Fruit fly (Drosophila melanogaster): Measurements from ENCODE around the gene Vml.

Vml gene

dm6 chrX:2321900-2322555, 46.4 kb downstream of the Vml start:
- TF ChIP-seq D1 (tag; optimal IDR thresholded peaks at IDR 0.05) = peak; percentile 50
- peak; percentile 79 for TF ChIP-seq fd96Ca (GFP tag; IDR thresholded peaks at IDR 0.05)
- TF ChIP-seq Pif1B (GFP tag; optimal IDR thresholded peaks at IDR 0.05) = peak; percentile 82
- TF ChIP-seq CG12605 (GFP tag; IDR thresholded peaks at IDR 0.05) = peak; percentile 73
- TF ChIP-seq EcR (GFP tag; optimal IDR thresholded peaks at IDR 0.05) = peak; percentile 14
- TF ChIP-seq CG10348 (GFP tag; IDR thresholded peaks at IDR 0.05) = no peak
- TF ChIP-seq CG17806 (tag; optimal IDR thresholded peaks at IDR 0.05) = peak; percentile 85
- peak; percentile 84 for TF ChIP-seq gl (tag; optimal IDR thresholded peaks at IDR 0.05)
- TF ChIP-seq CG4496 (GFP tag; IDR thresholded peaks at IDR 0.05) = peak; percentile 88
- peak; percentile 92 for TF ChIP-seq Snoo (tag; optimal IDR thresholded peaks at IDR 0.05)
- TF ChIP-seq CG8159 (tag; optimal IDR thresholded peaks at IDR 0.05) = peak; percentile 82
- TF ChIP-seq CG9948 (tag; optimal IDR thresholded peaks at IDR 0.05) = peak; percentile 83
- peak; percentile 80 for TF ChIP-seq CG13204 (GFP tag; optimal IDR thresholded peaks at IDR 0.05)
- TF ChIP-seq Pif1A (GFP tag; optimal IDR thresholded peaks at IDR 0.05) = peak; percentile 77
- peak; percentile 51; the same call in 1 of the 2 replicates for TF ChIP-seq rn (GFP tag; IDR thresholded peaks at IDR 0.05)
- TF ChIP-seq CG32121 (GFP tag; IDR thresholded peaks at IDR 0.05) = no peak
- peak; percentile 81 for TF ChIP-seq CG34367 (tag; optimal IDR thresholded peaks at IDR 0.05)
- TF ChIP-seq CG15710 (tag; optimal IDR thresholded peaks at IDR 0.05) = peak; percentile 92
- peak; percentile 76 for TF ChIP-seq CG14655 (GFP tag; optimal IDR thresholded peaks at IDR 0.05)
- TF ChIP-seq CG8301 (tag; optimal IDR thresholded peaks at IDR 0.05) = peak; percentile 55
- TF ChIP-seq Ets98B (GFP tag; IDR thresholded peaks at IDR 0.05) = peak; percentile 38; the same call in 1 of the 2 replicates

dm6 chrX:2323661-2324293, 48.2 kb downstream of the Vml start:
- no peak for TF ChIP-seq CG32121 (GFP tag; IDR thresholded peaks at IDR 0.05)
- peak; percentile 91 for TF ChIP-seq CG13204 (GFP tag; optimal IDR thresholded peaks at IDR 0.05)
- TF ChIP-seq CG9948 (tag; optimal IDR thresholded peaks at IDR 0.05) = no peak
- peak; percentile 58 for TF ChIP-seq EcR (GFP tag; optimal IDR thresholded peaks at IDR 0.05)
- 0 out of 3 replicates have a peak, but pooled peaks have one; percentile 9 for TF ChIP-seq CG4496 (GFP tag; IDR thresholded peaks at IDR 0.05)
- no peak for TF ChIP-seq fd96Ca (GFP tag; IDR thresholded peaks at IDR 0.05)
- no peak for TF ChIP-seq gl (tag; optimal IDR thresholded peaks at IDR 0.05)
- TF ChIP-seq CG17806 (tag; optimal IDR thresholded peaks at IDR 0.05) = no peak

- TF ChIP-seq rn (GFP tag; IDR thresholded peaks at IDR 0.05) = no peak
- no peak for TF ChIP-seq gl (tag; optimal IDR thresholded peaks at IDR 0.05)
- no peak for TF ChIP-seq CG10348 (GFP tag; IDR thresholded peaks at IDR 0.05)
- no peak for TF ChIP-seq CG34367 (tag; optimal IDR thresholded peaks at IDR 0.05)
- no peak for TF ChIP-seq CG32121 (GFP tag; IDR thresholded peaks at IDR 0.05)
- TF ChIP-seq Ets98B (GFP tag; IDR thresholded peaks at IDR 0.05) = no peak
- no peak for TF ChIP-seq Pif1B (GFP tag; optimal IDR thresholded peaks at IDR 0.05)
- no peak for TF ChIP-seq Pif1A (GFP tag; optimal IDR thresholded peaks at IDR 0.05)
- TF ChIP-seq CG17806 (tag; optimal IDR thresholded peaks at IDR 0.05) = no peak
- no peak for TF ChIP-seq CG13204 (GFP tag; optimal IDR thresholded peaks at IDR 0.05)
These were observed 50.1 kb downstream of the Vml start, which contains the start of gene CG14050 for dm6 chrX:2325658-2326245. Gene CG14050 (minus strand): TSS chrX:2326217.

DNA sequence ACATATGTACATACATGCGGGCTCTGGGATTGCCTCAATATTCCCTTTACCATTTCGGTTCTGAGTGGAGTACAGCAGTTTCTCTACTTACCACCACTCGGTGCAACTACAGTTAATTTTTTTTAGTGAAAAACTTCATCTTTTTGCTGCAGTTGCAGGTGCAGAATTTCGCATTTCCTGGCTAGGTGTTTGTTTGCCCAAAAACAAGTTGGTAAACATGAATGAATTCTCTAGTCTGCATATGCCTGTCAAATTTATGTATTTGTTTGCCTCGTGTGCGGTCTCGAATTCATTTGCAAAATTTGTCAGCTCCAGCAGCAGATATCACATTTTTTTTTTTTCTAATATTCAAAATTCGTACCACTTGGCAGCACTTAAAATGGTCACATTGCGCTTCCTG, 51.2 kb downstream of the Vml start, which contains the start of gene CG2854:
CG2854 (plus strand) TSS at position 301 of the 400 bp plus-strand sequence.
- TF ChIP-seq CG4496 (GFP tag; IDR thresholded peaks at IDR 0.05) = no peak
- no peak for TF ChIP-seq CG17806 (tag; optimal IDR thresholded peaks at IDR 0.05)
- TF ChIP-seq D1 (tag; optimal IDR thresholded peaks at IDR 0.05) = no peak
- no peak for TF ChIP-seq CG15710 (tag; optimal IDR thresholded peaks at IDR 0.05)
- no peak for TF ChIP-seq CG9948 (tag; optimal IDR thresholded peaks at IDR 0.05)
- TF ChIP-seq fd96Ca (GFP tag; IDR thresholded peaks at IDR 0.05) = no peak
- no peak for TF ChIP-seq Ets98B (GFP tag; IDR thresholded peaks at IDR 0.05)

Data from whole organism, pupa.